Worm (Caenorhabditis elegans) whole organism, L1 larva: Measurements from ENCODE around the gene srw-94.

Source experiments
- C34B4.2 ChIP-seq: sonication (generic microtip); optimal IDR thresholded peaks from 2 replicates; lab custom pipeline; 2017; ENCODE audit warnings: mild to moderate bottlenecking, missing genetic modification characterization, missing compliant biosample characterization
- F16B12.6 ChIP-seq: fragments of 150-350 bp; optimal IDR thresholded peaks from 2 replicates; lab custom pipeline; 2014; ENCODE audit warnings: missing biosample characterization, missing genetic modification characterization
- aha-1 ChIP-seq: fragments of 150-350 bp; optimal IDR thresholded peaks from 2 replicates; lab custom pipeline; 2014; ENCODE audit warnings: missing biosample characterization, missing genetic modification characterization
- alr-1 ChIP-seq: fragments of 200-800 bp; sonication (Bioruptor generic); optimal IDR thresholded peaks from 2 replicates; lab custom pipeline; 2018; ENCODE audit warnings: borderline replicate concordance, mild to moderate bottlenecking, missing genetic modification characterization, missing compliant biosample characterization
- ama-1 ChIP-seq: fragments of 150-350 bp; optimal IDR thresholded peaks from 2 replicates; lab custom pipeline; 2014
- blmp-1 ChIP-seq: fragments of 150-350 bp; optimal IDR thresholded peaks from 2 replicates; lab custom pipeline; 2014; ENCODE audit warnings: missing biosample characterization, missing genetic modification characterization
- ceh-8 ChIP-seq: fragments of 200-800 bp; sonication (Bioruptor generic); optimal IDR thresholded peaks from 2 replicates; lab custom pipeline; 2018; ENCODE audit warnings: mild to moderate bottlenecking, missing genetic modification characterization, moderate library complexity, missing compliant biosample characterization
- efl-1 ChIP-seq, 4 experiments: fragments of 150-350 bp; optimal IDR thresholded peaks in 3 of 4; peaks in 1 of 4; 1 replicate in 1 of 4; 2 replicates in 3 of 4; lab custom pipeline; 2014; ENCODE audit warnings: missing biosample characterization in 2 of 4, missing genetic modification characterization in 2 of 4, missing genetic modification reagents in 2 of 4
- efl-3 ChIP-seq: fragments of 200-800 bp; sonication (Bioruptor generic); optimal IDR thresholded peaks from 2 replicates; lab custom pipeline; 2018; ENCODE audit warnings: mild to moderate bottlenecking, missing genetic modification characterization, missing compliant biosample characterization
- egl-13 ChIP-seq: sonication (generic microtip); optimal IDR thresholded peaks from 2 replicates; lab custom pipeline; 2016; ENCODE audit warnings: missing genotype, missing genetic modification reagents, missing genetic modification characterization, missing compliant biosample characterization
- egl-27 ChIP-seq, 2 experiments: fragments of 150-350 bp in 1 of 2; sonication (generic microtip); optimal IDR thresholded peaks; 3 replicates each; lab custom pipeline; 2017 to 2018; ENCODE audit warnings: missing biosample characterization in 2 of 2, missing genetic modification characterization in 2 of 2, missing genetic modification reagents in 2 of 2
- elt-2 ChIP-seq: sonication (generic microtip); optimal IDR thresholded peaks from 2 replicates; lab custom pipeline; 2016; ENCODE audit warnings: missing genetic modification characterization, mild to moderate bottlenecking, inconsistent platforms, missing compliant biosample characterization, missing genetic modification reagents
- ets-5 ChIP-seq: fragments of 200-800 bp; sonication (Bioruptor generic); IDR thresholded peaks from 2 replicates; pipeline ENCODE4 v1.3.6; 2022; ENCODE audit warnings: missing genetic modification characterization, missing compliant biosample characterization
- fkh-10 ChIP-seq: sonication (generic microtip); optimal IDR thresholded peaks from 2 replicates; lab custom pipeline; 2017; ENCODE audit warnings: missing biosample characterization, missing genetic modification reagents, missing genetic modification characterization
- fos-1 ChIP-seq: fragments of 150-350 bp; optimal IDR thresholded peaks from 2 replicates; lab custom pipeline; 2014; ENCODE audit warnings: missing biosample characterization, missing genetic modification characterization
- grh-1 ChIP-seq: fragments of 200-800 bp; sonication (Bioruptor generic); IDR thresholded peaks from 2 replicates; pipeline ENCODE4 v1.3.6; 2022; ENCODE audit warnings: missing genetic modification reagents, missing genetic modification characterization, missing compliant biosample characterization
- hlh-17 ChIP-seq: fragments of 200-800 bp; sonication (Bioruptor generic); optimal IDR thresholded peaks from 2 replicates; lab custom pipeline; 2018; ENCODE audit warnings: missing genetic modification characterization, mild to moderate bottlenecking, missing compliant biosample characterization, moderate library complexity, borderline replicate concordance
- hlh-4 ChIP-seq: sonication (generic microtip); optimal IDR thresholded peaks from 2 replicates; lab custom pipeline; 2016; ENCODE audit warnings: mild to moderate bottlenecking, missing genetic modification characterization, missing compliant biosample characterization
- lin-13 ChIP-seq: fragments of 150-350 bp; optimal IDR thresholded peaks from 2 replicates; lab custom pipeline; 2014; ENCODE audit warnings: missing biosample characterization, missing genetic modification reagents, missing genetic modification characterization
- lin-14 ChIP-seq: fragments of 200-800 bp; sonication (Bioruptor generic); optimal IDR thresholded peaks from 2 replicates; lab custom pipeline; 2018; ENCODE audit warnings: mild to moderate bottlenecking, missing genetic modification characterization, moderate library complexity, missing compliant biosample characterization
- lin-15B ChIP-seq: fragments of 150-350 bp; sonication (generic microtip); optimal IDR thresholded peaks from 3 replicates; lab custom pipeline; 2014; ENCODE audit warnings: missing biosample characterization, missing genetic modification characterization
- lin-35 ChIP-seq, 2 experiments: fragments of 150-350 bp; optimal IDR thresholded peaks; 2 replicates each; lab custom pipeline; 2014; ENCODE audit warnings: missing biosample characterization in 2 of 2, missing genetic modification characterization in 2 of 2, missing genetic modification reagents in 2 of 2
- lsy-2 ChIP-seq, 2 experiments: fragments of 150-350 bp; optimal IDR thresholded peaks; 2 replicates each; lab custom pipeline; 2014; ENCODE audit warnings: missing biosample characterization in 2 of 2, missing genetic modification characterization in 2 of 2
- mep-1 ChIP-seq: fragments of 150-350 bp; optimal IDR thresholded peaks from 2 replicates; lab custom pipeline; 2014; ENCODE audit warnings: missing biosample characterization, missing genetic modification characterization
- nhr-11 ChIP-seq: fragments of 150-350 bp; optimal IDR thresholded peaks from 2 replicates; lab custom pipeline; 2014; ENCODE audit warnings: missing biosample characterization, missing genetic modification characterization
- nhr-28 ChIP-seq: fragments of 150-350 bp; optimal IDR thresholded peaks from 2 replicates; lab custom pipeline; 2014; ENCODE audit warnings: missing biosample characterization, missing genetic modification characterization
- nhr-47 ChIP-seq: sonication (generic microtip); optimal IDR thresholded peaks from 2 replicates; lab custom pipeline; 2016; ENCODE audit warnings: mild to moderate bottlenecking, missing genetic modification characterization, moderate library complexity, missing compliant biosample characterization
- nhr-71 ChIP-seq: sonication (generic microtip); optimal IDR thresholded peaks from 2 replicates; lab custom pipeline; 2016; ENCODE audit warnings: mild to moderate bottlenecking, missing genetic modification characterization, moderate library complexity, missing compliant biosample characterization
- nhr-85 ChIP-seq: sonication (generic microtip); peaks from one replicate; lab custom pipeline; 2016; ENCODE audit warnings: missing genetic modification characterization, inconsistent platforms, missing compliant biosample characterization
- nhr-90 ChIP-seq: sonication (generic microtip); optimal IDR thresholded peaks from 2 replicates; lab custom pipeline; 2016; ENCODE audit warnings: mild to moderate bottlenecking, missing genetic modification characterization, missing compliant biosample characterization; ENCODE audit not compliant: poor library complexity
- pag-3 ChIP-seq: sonication (generic microtip); optimal IDR thresholded peaks from 2 replicates; lab custom pipeline; 2017; ENCODE audit warnings: missing genetic modification characterization, mild to moderate bottlenecking, missing compliant biosample characterization, antibody characterized with exemption, borderline replicate concordance; ENCODE audit not compliant: insufficient read depth
- rnt-1 ChIP-seq: sonication (generic microtip); optimal IDR thresholded peaks from 2 replicates; lab custom pipeline; 2016; ENCODE audit warnings: mild to moderate bottlenecking, missing genetic modification characterization, moderate library complexity, missing compliant biosample characterization
- snpc-4 ChIP-seq: fragments of 150-350 bp; optimal IDR thresholded peaks from 2 replicates; lab custom pipeline; 2014; ENCODE audit warnings: missing biosample characterization, missing genetic modification characterization
- unc-130 ChIP-seq: fragments of 150-350 bp; optimal IDR thresholded peaks from 2 replicates; lab custom pipeline; 2017; ENCODE audit warnings: missing biosample characterization, missing genetic modification characterization, inconsistent platforms
- unc-30 ChIP-seq: sonication (generic microtip); optimal IDR thresholded peaks from 2 replicates; lab custom pipeline; 2017; ENCODE audit warnings: missing biosample characterization, missing genetic modification characterization

srw-94 gene

ce11 chrIV:4810377-4810984 lies 3.8 kb upstream of the srw-94 start, which contains the start of gene eif-1.A (continued):
- TF ChIP-seq nhr-47 (tag; lab: Kevin White, UChicago) = peak; percentile 61
- peak; percentile 4 for TF ChIP-seq fos-1 (tag; lab: Kevin White, UChicago)
- no peak for TF ChIP-seq hlh-17 (GFP tag; lab: Kevin White, UChicago)
- TF ChIP-seq lin-14 (GFP tag; lab: Kevin White, UChicago) = no peak
- TF ChIP-seq nhr-28 (tag; lab: Kevin White, UChicago) = no peak
- no peak for TF ChIP-seq nhr-11 (tag; lab: Kevin White, UChicago)
- TF ChIP-seq rnt-1 (tag; lab: Kevin White, UChicago) = peak; percentile 51
- TF ChIP-seq alr-1 (tag; lab: Kevin White, UChicago) = no peak
- peak; percentile 59 for TF ChIP-seq lin-15B (tag; lab: Kevin White, UChicago)
- TF ChIP-seq unc-130 (tag; lab: Kevin White, UChicago) = peak; percentile 72
- peak; percentile 63 to 85 for TF ChIP-seq lsy-2 (tag; optimal IDR thresholded peaks at IDR 0.05; lab: Kevin White, UChicago)
- no peak for TF ChIP-seq ceh-8 (GFP tag; lab: Kevin White, UChicago)
- no peak for TF ChIP-seq mep-1
- no peak for TF ChIP-seq egl-27 (tag; optimal IDR thresholded peaks at IDR 0.05; lab: Kevin White, UChicago)
- no peak for TF ChIP-seq ama-1 (lab: Kevin White, UChicago)
- TF ChIP-seq nhr-85 (tag; lab: Kevin White, UChicago) = peak; percentile 61
- no peak for TF ChIP-seq unc-30 (tag; lab: Kevin White, UChicago)
- no peak for TF ChIP-seq pag-3 (tag; lab: Kevin White, UChicago)
- TF ChIP-seq aha-1 (tag; lab: Kevin White, UChicago) = no peak
- peak; percentile 54 for TF ChIP-seq nhr-90 (tag; lab: Kevin White, UChicago)
- peak; percentile 63 for TF ChIP-seq nhr-71 (tag; lab: Kevin White, UChicago)
- TF ChIP-seq blmp-1 (tag; lab: Kevin White, UChicago) = no peak
- TF ChIP-seq ets-5 (GFP tag; lab: Robert Waterston, UW) = no peak
- TF ChIP-seq hlh-4 = no peak
- TF ChIP-seq lin-13 (GFP tag; lab: Kevin White, UChicago) = peak; percentile 6
- peak; percentile 82 for TF ChIP-seq F16B12.6
- no peak for TF ChIP-seq fkh-10

DNA sequence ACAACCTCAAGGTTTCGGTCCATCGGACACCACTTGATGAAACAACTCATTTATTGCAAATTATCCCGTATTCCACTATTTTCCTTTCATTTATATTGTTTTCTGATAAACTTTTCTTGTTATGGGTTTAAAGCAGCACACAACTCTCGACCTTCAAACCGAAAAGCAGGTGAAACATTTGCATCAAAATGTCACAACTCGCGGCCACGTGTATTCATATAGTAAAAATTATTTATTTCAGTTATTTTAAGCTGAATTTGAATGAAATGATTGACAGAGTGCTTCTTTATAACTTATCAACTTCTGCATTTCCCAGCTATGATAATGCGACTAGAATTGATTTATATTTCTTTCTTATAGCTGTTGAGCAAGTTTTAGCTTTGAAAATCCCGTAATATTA lies 2.4 kb upstream of the srw-94 start, which contains the start of gene srw-95:
Gene srw-95 (plus strand): TSS at position 213 of the 400 bp plus-strand sequence.
- TF ChIP-seq efl-1 (optimal IDR thresholded peaks at IDR 0.05; lab: Kevin White, UChicago) = no peak
- TF ChIP-seq efl-1 (GFP tag; optimal IDR thresholded peaks at IDR 0.05 in 1 of 2; lab: Kevin White, UChicago) = peak in 1 of 2 experiments; percentile 83
- TF ChIP-seq C34B4.2 (tag; lab: Kevin White, UChicago) = no peak
- no peak for TF ChIP-seq snpc-4 (tag; lab: Kevin White, UChicago)
- no peak for TF ChIP-seq lin-35 (GFP tag; optimal IDR thresholded peaks at IDR 0.05; lab: Kevin White, UChicago)
- no peak for TF ChIP-seq nhr-90 (tag; lab: Kevin White, UChicago)

DNA sequence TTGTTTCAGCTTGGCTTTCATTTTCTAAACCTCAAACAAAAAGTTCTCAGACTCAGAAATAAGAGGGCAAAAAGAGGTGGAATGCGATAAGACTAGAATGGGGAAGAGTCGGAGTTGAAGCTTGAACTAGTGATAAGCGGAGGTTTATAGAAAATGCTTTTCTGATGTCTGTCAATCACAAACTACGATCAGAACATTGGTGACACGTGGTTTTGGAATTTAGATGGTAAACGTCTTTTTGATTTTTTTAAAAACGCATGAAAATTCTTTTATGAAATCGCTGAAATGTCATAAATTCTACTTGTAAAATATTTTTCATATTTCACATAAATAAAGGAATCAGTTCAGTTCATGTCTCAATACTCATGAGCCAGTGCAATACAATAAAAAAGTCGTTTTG lies 6.8 kb downstream of the srw-94 start, which contains the start of gene H06H21.8:
Gene H06H21.8 (minus strand): TSS at position 78 of the 400 bp plus-strand sequence.
- TF ChIP-seq efl-1 (optimal IDR thresholded peaks at IDR 0.05; lab: Kevin White, UChicago) = no peak
- peak in 1 of 2 experiments; percentile 76 for TF ChIP-seq efl-1 (GFP tag; optimal IDR thresholded peaks at IDR 0.05 in 1 of 2; lab: Kevin White, UChicago)
- peak; percentile 35 for TF ChIP-seq elt-2 (tag; lab: Kevin White, UChicago)
- no peak for TF ChIP-seq lsy-2 (tag; optimal IDR thresholded peaks at IDR 0.05; lab: Kevin White, UChicago)
- no peak for TF ChIP-seq grh-1 (GFP tag; lab: Robert Waterston, UW)
- no peak for TF ChIP-seq egl-13 (tag; lab: Kevin White, UChicago)
- peak in 1 of 2 experiments; percentile 11 for TF ChIP-seq lin-35 (GFP tag; optimal IDR thresholded peaks at IDR 0.05; lab: Kevin White, UChicago)
- no peak for TF ChIP-seq efl-3
- TF ChIP-seq, all 84 proteins: peak for 3
